Worm (Caenorhabditis elegans): ENCODE measurements around the gene daf-4.

Gene daf-4

ce11 chrIII:5615675-5616074, 9.3 kb upstream of the daf-4 start:
- TF ChIP-seq hmg-1.1 (GFP tag; IDR thresholded peaks at IDR 0.05) (no peak), lir-3 (tag; optimal IDR thresholded peaks at IDR 0.05) (no peak), hlh-11 (tag; optimal IDR thresholded peaks at IDR 0.05) (no peak), ces-1 (GFP tag; optimal IDR thresholded peaks at IDR 0.05) (no peak), lim-7 (GFP tag; IDR thresholded peaks at IDR 0.05) (no peak), lin-1 (GFP tag; IDR thresholded peaks at IDR 0.05) (no peak), zfp-2 (tag; optimal IDR thresholded peaks at IDR 0.05) (no peak), dpl-1 (GFP tag; optimal IDR thresholded peaks at IDR 0.05) (no peak), lin-39 (tag; optimal IDR thresholded peaks at IDR 0.05) (no peak)

ce11 chrIII:5620186-5620585, 4.7 kb upstream of the daf-4 start:
- TF ChIP-seq aha-1 (tag) (peak; percentile 74), mxl-2 (GFP tag; conservative IDR thresholded peaks at IDR 0.05) (no peak)

- TF ChIP-seq mxl-2 (GFP tag; conservative IDR thresholded peaks at IDR 0.05) (no peak), Y105C5A.15 (GFP tag; IDR thresholded peaks at IDR 0.05) (no peak), pqm-1 (tag; optimal IDR thresholded peaks at IDR 0.05) (peak; percentile 43), F37D6.2 (tag; optimal IDR thresholded peaks at IDR 0.05) (peak; percentile 29), Y48G9A.11 (GFP tag; IDR thresholded peaks at IDR 0.05) (no peak), spr-1 (tag; optimal IDR thresholded peaks at IDR 0.05) (no peak), sdz-12 (GFP tag; optimal IDR thresholded peaks at IDR 0.05) (no peak), zip-11 (GFP tag; IDR thresholded peaks at IDR 0.05) (no peak), php-3 (GFP tag; IDR thresholded peaks at IDR 0.05) (no peak), unc-130 (GFP tag; optimal IDR thresholded peaks at IDR 0.05) (no peak), nhr-11 (tag; optimal IDR thresholded peaks at IDR 0.05) (peak; percentile 84), lsy-2 (tag; optimal IDR thresholded peaks at IDR 0.05) (peak; percentile 52 to 76), ctbp-1 (GFP tag; IDR thresholded peaks at IDR 0.05) (no peak), T20F7.1 (GFP tag; optimal IDR thresholded peaks at IDR 0.05) (no peak), mdt-29 (GFP tag; IDR thresholded peaks at IDR 0.05) (no peak), mep-1 (tag; optimal IDR thresholded peaks at IDR 0.05) (peak; percentile 87), ceh-44 (GFP tag; IDR thresholded peaks at IDR 0.05) (no peak), ztf-7 (tag; optimal IDR thresholded peaks at IDR 0.05) (no peak), nhr-25 (tag; optimal IDR thresholded peaks at IDR 0.05; ENCODE audit: borderline replicate concordance, insufficient read depth) (no peak), lir-3 (tag; optimal IDR thresholded peaks at IDR 0.05) (no peak), ceh-32 (tag; optimal IDR thresholded peaks at IDR 0.05; ENCODE audit: poor library complexity) (no peak), zfp-3 (GFP tag; conservative IDR thresholded peaks at IDR 0.05) (no peak), hlh-30 (tag; optimal IDR thresholded peaks at IDR 0.05; ENCODE audit: insufficient read depth) (peak; percentile 86), vab-7 (GFP tag; IDR thresholded peaks at IDR 0.05) (no peak), pha-4 (GFP tag; IDR thresholded peaks at IDR 0.05) (no peak), pha-4 (tag; optimal IDR thresholded peaks at IDR 0.05) (no peak), set-16 (GFP tag; IDR thresholded peaks at IDR 0.05) (peak; percentile 35; the same call in 1 of the 2 replicates), lin-13 (GFP tag; optimal IDR thresholded peaks at IDR 0.05) (peak; percentile 11), dmd-9 (GFP tag; IDR thresholded peaks at IDR 0.05) (no peak), R02D3.7 (tag; optimal IDR thresholded peaks at IDR 0.05) (no peak), egl-27 (tag; optimal IDR thresholded peaks at IDR 0.05) (no peak), daf-12 (tag; optimal IDR thresholded peaks at IDR 0.05) (no peak), lin-1 (GFP tag; IDR thresholded peaks at IDR 0.05) (no peak), rbr-2 (tag; optimal IDR thresholded peaks at IDR 0.05) (peak; percentile 78), ztf-11 (tag; optimal IDR thresholded peaks at IDR 0.05) (no peak), ZK546.5 (tag; optimal IDR thresholded peaks at IDR 0.05) (no peak), mes-2 (tag; optimal IDR thresholded peaks at IDR 0.05; ENCODE audit: poor library complexity, severe bottlenecking) (peak; percentile 62), arid-1 (GFP tag; conservative IDR thresholded peaks at IDR 0.05) (no peak; the same call in 1 of the 2 replicates), aly-2 (tag; optimal IDR thresholded peaks at IDR 0.05) (no peak), mdl-1 (tag; optimal IDR thresholded peaks at IDR 0.05) (peak; percentile 41 to 85)
These were observed 3.7 kb upstream of the daf-4 start for ce11 chrIII:5621236-5621635.
